Worm (Caenorhabditis elegans) whole organism, L1 larva: ENCODE data around the gene W08E12.8.

Experiments used
- C16A3.4 ChIP-seq: fragments of 150-350 bp; optimal IDR thresholded peaks from 2 replicates; lab custom pipeline; 2014; ENCODE audit warnings: missing biosample characterization, missing genetic modification characterization
- F16B12.6 ChIP-seq: fragments of 150-350 bp; optimal IDR thresholded peaks from 2 replicates; lab custom pipeline; 2014; ENCODE audit warnings: missing biosample characterization, missing genetic modification characterization
- aly-2 ChIP-seq: fragments of 150-350 bp; optimal IDR thresholded peaks from 2 replicates; lab custom pipeline; 2014; ENCODE audit warnings: missing biosample characterization, missing genetic modification characterization
- ama-1 ChIP-seq: fragments of 150-350 bp; optimal IDR thresholded peaks from 2 replicates; lab custom pipeline; 2014
- blmp-1 ChIP-seq: fragments of 150-350 bp; optimal IDR thresholded peaks from 2 replicates; lab custom pipeline; 2014; ENCODE audit warnings: missing biosample characterization, missing genetic modification characterization
- ces-1 ChIP-seq: fragments of 150-350 bp; optimal IDR thresholded peaks from 2 replicates; lab custom pipeline; 2014; ENCODE audit warnings: missing biosample characterization, missing genetic modification reagents, missing genetic modification characterization
- dsc-1 ChIP-seq: sonication (generic microtip); optimal IDR thresholded peaks from 2 replicates; lab custom pipeline; 2016; ENCODE audit warnings: mild to moderate bottlenecking, missing genetic modification characterization, missing compliant biosample characterization
- efl-1 ChIP-seq, 4 experiments: fragments of 150-350 bp; optimal IDR thresholded peaks in 3 of 4; peaks in 1 of 4; 1 replicate in 1 of 4; 2 replicates in 3 of 4; lab custom pipeline; 2014; ENCODE audit warnings: missing biosample characterization in 2 of 4, missing genetic modification characterization in 2 of 4, missing genetic modification reagents in 2 of 4
- elt-2 ChIP-seq: sonication (generic microtip); optimal IDR thresholded peaks from 2 replicates; lab custom pipeline; 2016; ENCODE audit warnings: missing genetic modification characterization, mild to moderate bottlenecking, inconsistent platforms, missing compliant biosample characterization, missing genetic modification reagents
- elt-3 ChIP-seq, 6 experiments: fragments of 150-350 bp in 1 of 6; sonication (generic microtip); optimal IDR thresholded peaks; 2 replicates each; lab custom pipeline; 2017 to 2018; ENCODE audit warnings: missing biosample characterization in 6 of 6, missing genetic modification characterization in 6 of 6, inconsistent platforms in 1 of 6
- ets-5 ChIP-seq: fragments of 200-800 bp; sonication (Bioruptor generic); IDR thresholded peaks from 2 replicates; pipeline ENCODE4 v1.3.6; 2022; ENCODE audit warnings: missing genetic modification characterization, missing compliant biosample characterization
- fkh-10 ChIP-seq: sonication (generic microtip); optimal IDR thresholded peaks from 2 replicates; lab custom pipeline; 2017; ENCODE audit warnings: missing biosample characterization, missing genetic modification reagents, missing genetic modification characterization
- fkh-8 ChIP-seq: sonication (generic microtip); optimal IDR thresholded peaks from 2 replicates; lab custom pipeline; 2016; ENCODE audit warnings: mild to moderate bottlenecking, missing genetic modification characterization, missing compliant biosample characterization
- hlh-17 ChIP-seq: fragments of 200-800 bp; sonication (Bioruptor generic); optimal IDR thresholded peaks from 2 replicates; lab custom pipeline; 2018; ENCODE audit warnings: missing genetic modification characterization, mild to moderate bottlenecking, missing compliant biosample characterization, moderate library complexity, borderline replicate concordance
- hpl-2 ChIP-seq: fragments of 150-350 bp; optimal IDR thresholded peaks from 2 replicates; lab custom pipeline; 2014; ENCODE audit warnings: missing biosample characterization, missing genetic modification reagents, missing genetic modification characterization
- irx-1 ChIP-seq: sonication (generic microtip); optimal IDR thresholded peaks from 2 replicates; lab custom pipeline; 2016; ENCODE audit warnings: missing genetic modification characterization, missing compliant biosample characterization
- lin-14 ChIP-seq: fragments of 200-800 bp; sonication (Bioruptor generic); optimal IDR thresholded peaks from 2 replicates; lab custom pipeline; 2018; ENCODE audit warnings: mild to moderate bottlenecking, missing genetic modification characterization, moderate library complexity, missing compliant biosample characterization
- lin-35 ChIP-seq, 2 experiments: fragments of 150-350 bp; optimal IDR thresholded peaks; 2 replicates each; lab custom pipeline; 2014; ENCODE audit warnings: missing biosample characterization in 2 of 2, missing genetic modification characterization in 2 of 2, missing genetic modification reagents in 2 of 2
- lin-39 ChIP-seq: fragments of 150-350 bp; optimal IDR thresholded peaks from 2 replicates; lab custom pipeline; 2014; ENCODE audit warnings: missing biosample characterization, missing genetic modification reagents, missing genetic modification characterization
- lsy-2 ChIP-seq, 2 experiments: fragments of 150-350 bp; optimal IDR thresholded peaks; 2 replicates each; lab custom pipeline; 2014; ENCODE audit warnings: missing biosample characterization in 2 of 2, missing genetic modification characterization in 2 of 2
- mef-2 ChIP-seq: fragments of 150-350 bp; optimal IDR thresholded peaks from 2 replicates; lab custom pipeline; 2014; ENCODE audit warnings: missing biosample characterization, missing genetic modification characterization
- nhr-19 ChIP-seq: fragments of 200-800 bp; sonication (Bioruptor generic); conservative IDR thresholded peaks from 2 replicates; pipeline ENCODE4 v1.3.6; 2022; ENCODE audit warnings: missing genetic modification characterization, missing compliant biosample characterization
- nhr-20 ChIP-seq: sonication (generic microtip); optimal IDR thresholded peaks from 2 replicates; lab custom pipeline; 2016; ENCODE audit warnings: mild to moderate bottlenecking, missing genetic modification characterization, missing compliant biosample characterization
- nhr-237 ChIP-seq: fragments of 150-350 bp; optimal IDR thresholded peaks from 2 replicates; lab custom pipeline; 2014; ENCODE audit warnings: missing biosample characterization, missing genetic modification characterization
- nhr-28 ChIP-seq: fragments of 150-350 bp; optimal IDR thresholded peaks from 2 replicates; lab custom pipeline; 2014; ENCODE audit warnings: missing biosample characterization, missing genetic modification characterization
- nhr-85 ChIP-seq: sonication (generic microtip); peaks from one replicate; lab custom pipeline; 2016; ENCODE audit warnings: missing genetic modification characterization, inconsistent platforms, missing compliant biosample characterization
- nhr-90 ChIP-seq: sonication (generic microtip); optimal IDR thresholded peaks from 2 replicates; lab custom pipeline; 2016; ENCODE audit warnings: mild to moderate bottlenecking, missing genetic modification characterization, missing compliant biosample characterization; ENCODE audit not compliant: poor library complexity
- pax-3 ChIP-seq: fragments of 200-800 bp; sonication (Bioruptor generic); optimal IDR thresholded peaks from 2 replicates; lab custom pipeline; 2018; ENCODE audit warnings: mild to moderate bottlenecking, missing genetic modification characterization, moderate library complexity, missing compliant biosample characterization
- pqm-1 ChIP-seq: sonication (generic microtip); optimal IDR thresholded peaks from 3 replicates; lab custom pipeline; 2017; ENCODE audit warnings: missing biosample characterization, missing genetic modification characterization
- snu-23 ChIP-seq: sonication (generic microtip); optimal IDR thresholded peaks from 2 replicates; lab custom pipeline; 2016; ENCODE audit warnings: missing genetic modification characterization, missing compliant biosample characterization
- sptf-1 ChIP-seq: fragments of 150-350 bp; optimal IDR thresholded peaks from 2 replicates; lab custom pipeline; 2014; ENCODE audit warnings: missing biosample characterization, missing genetic modification characterization
- sup-37 ChIP-seq: fragments of 200-800 bp; sonication (Bioruptor generic); optimal IDR thresholded peaks from 2 replicates; lab custom pipeline; 2018; ENCODE audit warnings: mild to moderate bottlenecking, missing genetic modification characterization, missing compliant biosample characterization
- swsn-7 ChIP-seq: sonication (generic microtip); optimal IDR thresholded peaks from 2 replicates; lab custom pipeline; 2016; ENCODE audit warnings: missing genetic modification characterization, missing compliant biosample characterization
- tlp-1 ChIP-seq: fragments of 150-350 bp; optimal IDR thresholded peaks from 2 replicates; lab custom pipeline; 2014; ENCODE audit warnings: missing biosample characterization, missing genetic modification characterization
- xbp-1 ChIP-seq: sonication (generic microtip); optimal IDR thresholded peaks from 2 replicates; lab custom pipeline; 2016; ENCODE audit warnings: missing genetic modification characterization, missing compliant biosample characterization
- zip-4 ChIP-seq: fragments of 200-800 bp; sonication (Bioruptor generic); optimal IDR thresholded peaks from 2 replicates; lab custom pipeline; 2018; ENCODE audit warnings: mild to moderate bottlenecking, missing genetic modification characterization, moderate library complexity, missing compliant biosample characterization
- ztf-4 ChIP-seq: fragments of 150-350 bp; optimal IDR thresholded peaks from 2 replicates; lab custom pipeline; 2014; ENCODE audit warnings: missing biosample characterization, missing genetic modification characterization

W08E12.8 gene

DNA sequence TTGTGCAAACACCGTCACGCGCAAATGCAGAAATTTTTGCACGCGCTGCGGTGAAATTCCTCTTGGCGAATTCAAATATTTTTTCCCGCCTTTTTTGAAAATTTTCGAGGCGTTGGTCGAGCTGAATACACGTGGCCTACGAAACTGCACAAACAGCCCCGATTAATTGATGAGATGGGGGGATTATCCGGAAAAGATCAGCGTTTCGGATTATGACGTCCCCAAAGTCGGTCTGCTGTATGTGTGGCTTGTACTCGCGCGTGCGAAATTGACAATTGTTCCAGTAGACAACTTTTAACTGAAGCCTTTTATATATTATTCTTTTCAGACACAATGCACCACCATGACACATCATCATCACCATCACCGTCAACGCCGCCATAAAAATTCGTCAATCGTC lies 40.1 kb upstream of the W08E12.8 start:
- TF ChIP-seq dsc-1 (tag; lab: Kevin White, UChicago) (peak; percentile 86), fkh-8 (tag; lab: Kevin White, UChicago) (peak; percentile 34), pqm-1 (no peak), pax-3 (tag; lab: Kevin White, UChicago) (peak; percentile 70), irx-1 (tag; lab: Kevin White, UChicago) (no peak)

DNA sequence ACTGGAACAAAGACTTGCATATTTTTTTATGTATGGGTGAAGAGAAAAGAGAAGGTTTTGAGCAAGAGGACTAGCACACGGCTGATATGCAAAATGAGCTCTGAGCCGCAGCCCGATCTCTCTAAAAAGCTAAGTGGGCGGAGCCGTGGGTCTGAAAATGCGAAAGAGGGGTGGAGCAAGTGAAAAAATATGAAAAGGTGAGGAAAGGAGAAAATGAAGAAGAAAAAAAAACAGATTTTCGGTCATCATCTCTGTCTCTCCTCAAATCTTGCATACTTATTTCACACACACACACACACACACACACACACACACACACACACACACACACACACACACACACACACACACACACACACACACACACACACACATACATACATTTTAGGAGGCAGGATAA lies 37.7 kb upstream of the W08E12.8 start, which contains the start of gene dmd-9:
Gene dmd-9, minus strand, starts transcription at position 101 of the 400 bp plus-strand sequence.
- no peak for TF ChIP-seq xbp-1 (tag; lab: Kevin White, UChicago)
- TF ChIP-seq fkh-8 (tag; lab: Kevin White, UChicago) = peak; percentile 36

DNA sequence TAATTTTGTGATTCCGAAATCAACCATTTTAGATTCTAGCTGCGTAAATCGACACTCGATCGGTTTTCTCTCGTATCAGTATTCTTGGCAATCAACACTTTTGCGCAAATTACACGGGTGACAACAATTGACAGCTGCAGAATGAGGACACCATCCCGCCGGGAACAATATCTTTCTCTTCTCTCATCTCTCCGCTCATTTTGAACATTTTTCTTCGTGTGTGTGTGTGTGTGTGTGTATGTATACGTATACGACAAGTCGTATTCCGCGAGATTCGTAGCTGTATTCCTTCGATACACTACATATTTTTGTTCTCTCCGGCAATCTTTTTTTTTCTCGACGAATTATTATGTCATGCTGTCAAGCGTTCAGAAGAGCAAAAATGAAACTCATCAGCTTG lies 35.3 kb upstream of the W08E12.8 start:
- TF ChIP-seq lin-14 (peak; percentile 49), nhr-237 (tag; lab: Kevin White, UChicago) (no peak), snu-23 (GFP tag; lab: Kevin White, UChicago) (peak; percentile 6), elt-3 (tag; optimal IDR thresholded peaks at IDR 0.05; lab: Kevin White, UChicago) (peak in 2 of 6 experiments; percentile 16 to 41), F16B12.6 (tag; lab: Kevin White, UChicago) (no peak), lin-35 (GFP tag; optimal IDR thresholded peaks at IDR 0.05; lab: Kevin White, UChicago) (peak in 1 of 2 experiments; percentile 9), blmp-1 (peak; percentile 56), nhr-85 (peak; percentile 37)
- TF ChIP-seq, all 84 proteins: peak for 6

DNA sequence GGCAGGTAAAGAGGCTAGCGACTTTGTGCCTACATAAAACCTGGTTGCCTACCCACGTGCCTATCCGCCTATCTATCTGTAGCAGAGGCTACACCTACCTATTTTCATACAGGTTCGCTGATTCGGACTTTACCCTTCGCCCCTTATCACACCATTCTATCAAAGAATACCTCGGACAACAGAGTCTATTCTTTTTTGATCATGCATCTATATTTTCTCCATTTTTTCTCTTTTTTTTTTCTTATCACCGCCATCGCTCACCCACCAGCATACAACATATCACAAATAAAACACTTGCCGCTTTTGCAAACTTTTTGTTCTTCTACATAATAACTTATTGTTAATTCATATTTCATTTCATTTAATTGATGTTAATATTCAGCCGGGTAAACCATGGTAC lies 33.6 kb upstream of the W08E12.8 start, which contains the start of gene T26C12.1:
Gene T26C12.1, plus strand, starts transcription at position 383 of the 400 bp plus-strand sequence.
- TF ChIP-seq nhr-90 = peak; percentile 19
- TF ChIP-seq hlh-17 = no peak
- TF ChIP-seq fkh-10 (GFP tag; lab: Kevin White, UChicago) = no peak
- TF ChIP-seq ama-1 = no peak
- TF ChIP-seq lsy-2 (tag; optimal IDR thresholded peaks at IDR 0.05; lab: Kevin White, UChicago) = no peak
- TF ChIP-seq mef-2 = no peak
- no peak for TF ChIP-seq elt-3 (tag; optimal IDR thresholded peaks at IDR 0.05; lab: Kevin White, UChicago)
- no peak for TF ChIP-seq efl-1 (optimal IDR thresholded peaks at IDR 0.05; lab: Kevin White, UChicago)
- TF ChIP-seq efl-1 (GFP tag; optimal IDR thresholded peaks at IDR 0.05 in 1 of 2; lab: Kevin White, UChicago) = peak in 1 of 2 experiments; percentile 14
- peak; percentile 41 for TF ChIP-seq elt-2 (tag; lab: Kevin White, UChicago)
- no peak for TF ChIP-seq swsn-7 (tag; lab: Kevin White, UChicago)
- TF ChIP-seq lin-39 (tag; lab: Kevin White, UChicago) = no peak

DNA sequence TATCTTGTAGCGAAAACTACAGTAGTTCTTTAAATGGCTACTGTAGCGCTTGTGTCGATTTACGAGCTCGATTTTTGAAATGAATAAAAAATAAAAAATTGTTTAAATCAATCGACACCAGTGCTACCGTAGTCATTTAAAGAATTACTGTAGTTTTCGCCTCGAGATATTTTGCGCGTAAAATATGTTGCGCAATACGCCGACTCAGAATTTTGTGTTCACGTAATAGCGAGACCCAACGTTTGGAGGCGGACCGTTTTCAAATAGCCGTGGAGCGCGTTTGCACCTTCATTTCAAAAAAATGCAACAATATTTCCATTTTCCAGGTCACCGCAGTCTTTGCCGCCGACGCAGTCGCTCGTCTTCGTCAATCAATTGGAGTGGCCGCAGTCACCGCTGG lies 32.0 kb upstream of the W08E12.8 start:
- TF ChIP-seq aly-2 (tag; lab: Kevin White, UChicago) (no peak), ets-5 (GFP tag; lab: Robert Waterston, UW) (no peak), fkh-8 (tag; lab: Kevin White, UChicago) (no peak), tlp-1 (tag; lab: Kevin White, UChicago) (no peak), nhr-28 (tag; lab: Kevin White, UChicago) (no peak)

DNA sequence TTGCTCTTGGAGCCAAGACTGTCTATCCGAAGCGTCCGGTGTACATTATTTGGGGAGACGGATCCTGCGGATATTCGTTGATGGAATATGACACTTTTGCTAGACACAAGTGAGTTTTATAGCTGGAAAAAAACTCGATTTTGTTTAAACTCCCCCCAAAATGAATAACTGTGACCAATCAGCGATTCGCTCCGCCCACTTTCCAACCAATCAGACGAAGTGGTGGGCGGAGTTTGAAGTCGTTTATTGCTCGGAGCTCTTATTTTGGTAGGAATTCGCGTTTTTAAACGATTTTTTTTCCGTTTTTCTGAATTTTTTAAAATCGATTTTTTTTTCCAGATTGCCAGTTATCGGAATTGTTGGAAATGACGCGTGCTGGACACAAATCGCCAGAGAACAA lies 30.4 kb upstream of the W08E12.8 start:
- no peak for TF ChIP-seq sptf-1 (tag; lab: Kevin White, UChicago)
- no peak for TF ChIP-seq hpl-2 (GFP tag; lab: Kevin White, UChicago)
- TF ChIP-seq C16A3.4 (tag; lab: Kevin White, UChicago) = no peak
- no peak for TF ChIP-seq ztf-4
- TF ChIP-seq ces-1 (GFP tag; lab: Kevin White, UChicago) = no peak
- TF ChIP-seq nhr-20 (tag; lab: Kevin White, UChicago) = no peak
- TF ChIP-seq nhr-19 = no peak
- no peak for TF ChIP-seq lin-14
- no peak for TF ChIP-seq pax-3 (tag; lab: Kevin White, UChicago)
- no peak for TF ChIP-seq zip-4 (GFP tag; lab: Kevin White, UChicago)
- TF ChIP-seq sup-37 (GFP tag; lab: Kevin White, UChicago) = no peak
